Fruit fly (Drosophila melanogaster) whole organism, embryonic: ENCODE results near the gene Sumo.

Experiments
- Ada2b ChIP-seq: fragments of 200-800 bp; sonication (Bioruptor generic); IDR thresholded peaks from 2 replicates; pipeline ENCODE4 v1.3.6; 2022; ENCODE audit warnings: missing biosample characterization, missing genetic modification characterization
- CG12071 ChIP-seq: fragments of 200-800 bp; sonication (Bioruptor generic); optimal IDR thresholded peaks from 3 replicates; lab custom pipeline; 2018; ENCODE audit warnings: missing biosample characterization, mild to moderate bottlenecking, missing genetic modification characterization
- CG14441 ChIP-seq: fragments of 200-800 bp; sonication (Bioruptor generic); IDR thresholded peaks from 2 replicates; pipeline ENCODE4 v1.3.6; 2022; ENCODE audit warnings: missing biosample characterization, missing genetic modification characterization
- CG15479 ChIP-seq: fragments of 200-800 bp; sonication (Bioruptor generic); optimal IDR thresholded peaks from 3 replicates; lab custom pipeline; 2019; ENCODE audit warnings: missing biosample characterization, mild to moderate bottlenecking, missing genetic modification characterization, moderate library complexity
- CG15514 ChIP-seq: fragments of 200-800 bp; sonication (Bioruptor generic); optimal IDR thresholded peaks from 3 replicates; lab custom pipeline; 2017; ENCODE audit warnings: missing biosample characterization, missing genetic modification characterization, mild to moderate bottlenecking, moderate library complexity, missing genetic modification reagents
- CG17612 ChIP-seq: fragments of 200-800 bp; sonication (Bioruptor generic); IDR thresholded peaks from 2 replicates; pipeline ENCODE4 v1.3.6; 2022; ENCODE audit warnings: missing biosample characterization, missing genetic modification characterization
- CG17829 ChIP-seq: fragments of 200-800 bp; optimal IDR thresholded peaks from 2 replicates; lab custom pipeline; 2019; ENCODE audit warnings: missing biosample characterization, mild to moderate bottlenecking, missing genetic modification characterization, moderate library complexity
- CG18764 ChIP-seq: fragments of 200-800 bp; sonication (Bioruptor generic); optimal IDR thresholded peaks from 3 replicates; lab custom pipeline; 2016; ENCODE audit warnings: missing biosample characterization, missing genetic modification characterization
- CG2129 ChIP-seq: fragments of 200-800 bp; sonication (Bioruptor generic); IDR thresholded peaks from 2 replicates; pipeline ENCODE4 v1.3.6; 2022; ENCODE audit warnings: missing biosample characterization, missing genetic modification characterization; ENCODE audit not compliant: partially characterized antibody
- CG2678 ChIP-seq: fragments of 200-800 bp; sonication (Bioruptor generic); optimal IDR thresholded peaks from 3 replicates; lab custom pipeline; 2019; ENCODE audit warnings: missing biosample characterization, mild to moderate bottlenecking, missing genetic modification characterization, moderate library complexity
- CG2712 ChIP-seq: fragments of 200-800 bp; optimal IDR thresholded peaks from 3 replicates; lab custom pipeline; 2019; ENCODE audit warnings: missing biosample characterization, mild to moderate bottlenecking, missing genetic modification characterization, moderate library complexity
- CG32767 ChIP-seq: fragments of 200-800 bp; sonication (Bioruptor generic); IDR thresholded peaks from 2 replicates; pipeline ENCODE4 v1.3.6; 2022; ENCODE audit warnings: missing biosample characterization, missing genetic modification characterization
- CG3407 ChIP-seq: fragments of 200-800 bp; sonication (Bioruptor generic); optimal IDR thresholded peaks from 2 replicates; lab custom pipeline; 2018; ENCODE audit warnings: missing biosample characterization, mild to moderate bottlenecking, missing genetic modification characterization
- CG6254 ChIP-seq: fragments of 200-800 bp; sonication (Bioruptor generic); optimal IDR thresholded peaks from 3 replicates; lab custom pipeline; 2017; ENCODE audit warnings: mild to moderate bottlenecking, missing biosample characterization, missing genetic modification reagents, missing genetic modification characterization
- CG8765 ChIP-seq: fragments of 200-800 bp; sonication (Bioruptor generic); IDR thresholded peaks from 2 replicates; pipeline ENCODE4 v1.3.6; 2022; ENCODE audit warnings: missing biosample characterization, missing genetic modification characterization
- CkIIα-i1 ChIP-seq: fragments of 200-800 bp; sonication (Bioruptor generic); IDR thresholded peaks from 2 replicates; pipeline ENCODE4 v1.3.6; 2022; ENCODE audit warnings: missing biosample characterization, missing genetic modification characterization
- Dad ChIP-seq: fragments of 200-800 bp; sonication (Bioruptor generic); optimal IDR thresholded peaks from 3 replicates; lab custom pipeline; 2016; ENCODE audit warnings: missing biosample characterization, missing genetic modification characterization
- Deaf1 ChIP-seq: fragments of 200-800 bp; optimal IDR thresholded peaks from 3 replicates; lab custom pipeline; 2019; ENCODE audit warnings: missing biosample characterization, mild to moderate bottlenecking, missing genetic modification characterization, moderate library complexity
- Dip2 ChIP-seq: fragments of 200-800 bp; sonication (Bioruptor generic); IDR thresholded peaks from 2 replicates; pipeline ENCODE4 v1.3.6; 2022; ENCODE audit warnings: missing biosample characterization, missing genetic modification characterization
- E2f1 ChIP-seq: fragments of 200-800 bp; sonication (Bioruptor generic); IDR thresholded peaks from 2 replicates; pipeline ENCODE4 v1.3.6; 2022; ENCODE audit warnings: missing biosample characterization, missing genetic modification characterization
- Fer2 ChIP-seq: fragments of 200-800 bp; sonication (Bioruptor generic); optimal IDR thresholded peaks from 2 replicates; lab custom pipeline; 2018; ENCODE audit warnings: missing biosample characterization, mild to moderate bottlenecking, missing genetic modification characterization, moderate library complexity
- HHEX ChIP-seq: fragments of 200-800 bp; sonication (Bioruptor generic); optimal IDR thresholded peaks from 3 replicates; lab custom pipeline; 2017; ENCODE audit warnings: missing biosample characterization, mild to moderate bottlenecking, missing genetic modification characterization, missing genetic modification reagents
- HLHmδ ChIP-seq: fragments of 200-800 bp; sonication (Bioruptor generic); optimal IDR thresholded peaks from 2 replicates; lab custom pipeline; 2018; ENCODE audit warnings: missing biosample characterization, mild to moderate bottlenecking, missing genetic modification characterization, moderate library complexity
- Lhr ChIP-seq: fragments of 200-800 bp; sonication (Bioruptor generic); optimal IDR thresholded peaks from 3 replicates; lab custom pipeline; 2017; ENCODE audit warnings: mild to moderate bottlenecking, missing biosample characterization, missing genetic modification reagents, missing genetic modification characterization
- MBD-R2 ChIP-seq: fragments of 200-800 bp; sonication (Bioruptor generic); IDR thresholded peaks from 2 replicates; pipeline ENCODE4 v1.3.6; 2022; ENCODE audit warnings: missing biosample characterization, missing genetic modification characterization
- Myb ChIP-seq: fragments of 200-800 bp; sonication (Bioruptor generic); optimal IDR thresholded peaks from 2 replicates; lab custom pipeline; 2016; ENCODE audit warnings: missing biosample characterization, missing genetic modification characterization
- Nf-YA ChIP-seq: fragments of 200-800 bp; sonication (Bioruptor generic); IDR thresholded peaks from 2 replicates; pipeline ENCODE4 v1.3.6; 2022; ENCODE audit warnings: missing biosample characterization, missing genetic modification characterization
- PHDP ChIP-seq: fragments of 200-800 bp; sonication (Bioruptor generic); optimal IDR thresholded peaks from 3 replicates; lab custom pipeline; 2018; ENCODE audit warnings: missing biosample characterization, mild to moderate bottlenecking, missing genetic modification characterization, moderate library complexity
- Ravus ChIP-seq: fragments of 200-800 bp; sonication (Bioruptor generic); IDR thresholded peaks from 2 replicates; pipeline ENCODE4 v1.3.6; 2022; ENCODE audit warnings: missing biosample characterization, missing genetic modification characterization
- Spps ChIP-seq: fragments of 200-800 bp; sonication (Bioruptor generic); optimal IDR thresholded peaks from 2 replicates; lab custom pipeline; 2018; ENCODE audit warnings: missing biosample characterization, mild to moderate bottlenecking, missing genetic modification characterization
- br ChIP-seq: fragments of >200 bp; optimal IDR thresholded peaks from 2 replicates; lab custom pipeline; 2017
- chn ChIP-seq: fragments of 200-800 bp; sonication (Bioruptor generic); optimal IDR thresholded peaks from 2 replicates; lab custom pipeline; 2016; ENCODE audit warnings: missing biosample characterization, missing genetic modification characterization
- emc ChIP-seq: fragments of 200-800 bp; sonication (Bioruptor generic); optimal IDR thresholded peaks from 2 replicates; lab custom pipeline; 2016; ENCODE audit warnings: missing biosample characterization, missing genetic modification characterization
- esg ChIP-seq: fragments of 200-800 bp; sonication (Bioruptor generic); conservative IDR thresholded peaks from 2 replicates; pipeline ENCODE4 v1.3.6; 2022; ENCODE audit warnings: missing biosample characterization, missing genetic modification characterization
- exex ChIP-seq: fragments of 200-800 bp; sonication (Bioruptor generic); optimal IDR thresholded peaks from 4 replicates; lab custom pipeline; 2018; ENCODE audit warnings: missing biosample characterization, mild to moderate bottlenecking, missing genetic modification characterization, moderate library complexity
- fd96Cb ChIP-seq: fragments of 200-800 bp; sonication (Bioruptor generic); optimal IDR thresholded peaks from 2 replicates; lab custom pipeline; 2018; ENCODE audit warnings: missing biosample characterization, mild to moderate bottlenecking, missing genetic modification characterization, moderate library complexity
- grn ChIP-seq: fragments of 200-800 bp; sonication (Bioruptor generic); optimal IDR thresholded peaks from 3 replicates; lab custom pipeline; 2017; ENCODE audit warnings: missing biosample characterization, missing genetic modification characterization
- gsb ChIP-seq: fragments of 200-800 bp; sonication (Bioruptor generic); IDR thresholded peaks from 2 replicates; pipeline ENCODE4 v1.3.6; 2022; ENCODE audit warnings: missing biosample characterization, missing genetic modification characterization
- inv ChIP-seq: fragments of 200-800 bp; sonication (Bioruptor generic); IDR thresholded peaks from 2 replicates; pipeline ENCODE4 v1.3.6; 2022; ENCODE audit warnings: missing biosample characterization, missing genetic modification characterization; ENCODE audit not compliant: partially characterized antibody
- jumu ChIP-seq: fragments of 200-800 bp; sonication (Bioruptor generic); optimal IDR thresholded peaks from 3 replicates; lab custom pipeline; 2016; ENCODE audit warnings: missing biosample characterization, missing genetic modification characterization
- lbe ChIP-seq: fragments of 200-800 bp; sonication (Bioruptor generic); optimal IDR thresholded peaks from 2 replicates; lab custom pipeline; 2016; ENCODE audit warnings: missing biosample characterization, mild to moderate bottlenecking, missing genetic modification characterization
- lola ChIP-seq, 3 experiments: fragments of >200 bp in 2 of 3; fragments of 200-800 bp in 1 of 3; sonication (Bioruptor generic) in 1 of 3; optimal IDR thresholded peaks; 2 replicates each; lab custom pipeline; 2017 to 2019; ENCODE audit warnings: missing biosample characterization in 3 of 3, missing genetic modification characterization in 3 of 3, mild to moderate bottlenecking in 1 of 3, moderate library complexity in 1 of 3
- repo ChIP-seq: fragments of 200-800 bp; sonication (Bioruptor generic); optimal IDR thresholded peaks from 2 replicates; lab custom pipeline; 2016; ENCODE audit warnings: missing biosample characterization, missing genetic modification characterization
- rib ChIP-seq: fragments of 200-800 bp; sonication (Bioruptor generic); IDR thresholded peaks from 2 replicates; pipeline ENCODE4 v1.3.6; 2022; ENCODE audit warnings: missing biosample characterization, missing genetic modification characterization
- scrt ChIP-seq: fragments of 200-800 bp; sonication (Bioruptor generic); optimal IDR thresholded peaks from 2 replicates; lab custom pipeline; 2018; ENCODE audit warnings: missing biosample characterization, mild to moderate bottlenecking, missing genetic modification characterization, moderate library complexity
- sisA ChIP-seq: fragments of 200-800 bp; sonication (Bioruptor generic); IDR thresholded peaks from 2 replicates; pipeline ENCODE4 v1.3.6; 2022; ENCODE audit warnings: missing biosample characterization, missing genetic modification characterization
- sqz ChIP-seq: fragments of 200-800 bp; sonication (Bioruptor generic); optimal IDR thresholded peaks from 3 replicates; lab custom pipeline; 2018; ENCODE audit warnings: missing biosample characterization, mild to moderate bottlenecking, missing genetic modification characterization
- sug ChIP-seq: fragments of 200-800 bp; optimal IDR thresholded peaks from 2 replicates; lab custom pipeline; 2019; ENCODE audit warnings: missing biosample characterization, mild to moderate bottlenecking, missing genetic modification characterization, moderate library complexity
- tap ChIP-seq: fragments of 200-800 bp; optimal IDR thresholded peaks from 3 replicates; lab custom pipeline; 2019; ENCODE audit warnings: missing biosample characterization, mild to moderate bottlenecking, missing genetic modification characterization, moderate library complexity
- trh ChIP-seq: fragments of 200-800 bp; sonication (Bioruptor generic); optimal IDR thresholded peaks from 2 replicates; lab custom pipeline; 2016; ENCODE audit warnings: missing biosample characterization, missing genetic modification characterization

Gene Sumo

DNA sequence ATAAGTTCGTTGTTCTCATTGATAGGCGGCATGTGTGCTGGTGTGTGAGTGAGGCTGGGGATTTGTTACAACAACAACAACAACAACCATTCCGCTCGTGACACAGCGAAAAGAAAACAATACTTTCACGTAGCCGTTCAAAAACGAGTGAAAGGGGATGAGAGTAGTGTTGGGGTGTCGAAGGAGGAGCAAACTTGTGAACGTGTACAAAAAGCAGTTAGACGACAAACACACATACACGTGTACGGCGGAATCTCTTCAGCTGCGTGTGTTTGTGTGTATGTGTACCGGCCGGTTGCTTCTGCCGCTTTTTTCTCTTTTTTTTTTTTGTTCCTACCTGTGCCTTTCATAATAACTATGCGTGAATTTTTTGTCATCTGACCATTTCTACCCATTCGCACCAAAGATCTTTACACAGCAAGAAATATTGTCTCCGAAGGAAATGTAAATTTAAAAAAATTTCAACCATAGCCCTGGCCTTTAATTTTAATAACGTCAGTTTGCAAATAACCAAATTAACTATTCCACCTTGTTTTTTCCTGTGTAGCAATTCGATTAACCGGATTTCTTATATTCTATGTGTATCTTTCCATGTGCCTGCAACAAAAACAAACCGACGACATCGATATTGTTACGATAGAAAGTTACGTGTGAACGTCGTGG is 45.2 kb downstream of the Sumo start (continued):
- TF ChIP-seq scrt (no peak), Spps (tag; lab: Kevin White, UChicago) (peak; percentile 45), br (lab: Kevin White, UChicago) (no peak), Ravus (GFP tag; lab: Robert Waterston, UW) (peak; percentile 5), Ada2b (GFP tag; lab: Robert Waterston, UW) (no peak), CG8765 (GFP tag; lab: Robert Waterston, UW) (no peak; the same call in 1 of the 2 replicates), HLHmδ (no peak), exex (no peak), lbe (GFP tag; lab: Kevin White, UChicago) (peak; percentile 26), Dip2 (GFP tag; lab: Robert Waterston, UW) (no peak), inv (GFP tag; lab: Robert Waterston, UW) (no peak), sug (tag; lab: Kevin White, UChicago) (no peak), grn (no peak), lola (GFP tag; optimal IDR thresholded peaks at IDR 0.05; lab: Kevin White, UChicago) (peak in 1 of 3 experiments; percentile 66), trh (GFP tag; lab: Kevin White, UChicago) (peak; percentile 27), jumu (peak; percentile 58), Fer2 (tag; lab: Kevin White, UChicago) (peak; percentile 10), emc (GFP tag; lab: Kevin White, UChicago) (peak; percentile 52), repo (GFP tag; lab: Kevin White, UChicago) (peak; percentile 43), tap (no peak), HHEX (GFP tag; lab: Kevin White, UChicago) (peak; percentile 65), CG15514 (GFP tag; lab: Kevin White, UChicago) (peak; percentile 24), CG18764 (GFP tag; lab: Kevin White, UChicago) (peak; percentile 3), CG14441 (GFP tag; lab: Robert Waterston, UW) (no peak), CG2678 (tag; lab: Kevin White, UChicago) (no peak), Deaf1 (tag; lab: Kevin White, UChicago) (no peak), CG17612 (GFP tag; lab: Robert Waterston, UW) (no peak), CkIIα-i1 (no peak), Lhr (GFP tag; lab: Kevin White, UChicago) (no peak), Myb (GFP tag; lab: Kevin White, UChicago) (peak; percentile 48), CG12071 (GFP tag; lab: Kevin White, UChicago) (no peak), gsb (GFP tag; lab: Robert Waterston, UW) (no peak; the same call in 1 of the 2 replicates), E2f1 (GFP tag; lab: Robert Waterston, UW) (peak; percentile 53; the same call in 1 of the 2 replicates), esg (no peak), Dad (peak; percentile 47), CG3407 (GFP tag; lab: Kevin White, UChicago) (peak; percentile 32), CG6254 (GFP tag; lab: Kevin White, UChicago) (peak; percentile 69), MBD-R2 (GFP tag; lab: Robert Waterston, UW) (0 out of 2 replicates have a peak, but pooled peaks have one; percentile 6), PHDP (tag; lab: Kevin White, UChicago) (peak; percentile 60), CG2712 (tag; lab: Kevin White, UChicago) (peak; percentile 78), CG32767 (no peak), Nf-YA (GFP tag; lab: Robert Waterston, UW) (0 out of 2 replicates have a peak, but pooled peaks have one; percentile 29), CG17829 (tag; lab: Kevin White, UChicago) (peak; percentile 74), chn (GFP tag; lab: Kevin White, UChicago) (peak; percentile 42), sqz (peak; percentile 81), sisA (GFP tag; lab: Robert Waterston, UW) (no peak; the same call in 1 of the 2 replicates), rib (peak; percentile 46; the same call in 1 of the 2 replicates), CG15479 (GFP tag; lab: Kevin White, UChicago) (no peak), CG2129 (GFP tag; lab: Robert Waterston, UW) (no peak), fd96Cb (tag; lab: Kevin White, UChicago) (peak; percentile 66)
